Worm (Caenorhabditis elegans) whole organism, early embryonic: ENCODE measurements around the gene H10E21.4.

ENCODE experiments used
- ama-1 ChIP-seq: fragments of 150-350 bp; optimal IDR thresholded peaks from 2 replicates; lab custom pipeline; 2014
- flt-1 ChIP-seq: fragments of 200-800 bp; sonication (Bioruptor generic); IDR thresholded peaks from 2 replicates; pipeline ENCODE4 v1.3.6; 2022; ENCODE audit warnings: missing genetic modification characterization, missing compliant biosample characterization
- hmbx-1 ChIP-seq: sonication (generic microtip); optimal IDR thresholded peaks from 2 replicates; lab custom pipeline; 2016; ENCODE audit warnings: mild to moderate bottlenecking, missing genetic modification characterization, missing compliant biosample characterization
- hnd-1 ChIP-seq: sonication (generic microtip); optimal IDR thresholded peaks from 2 replicates; lab custom pipeline; 2016; ENCODE audit warnings: missing genetic modification characterization, missing compliant biosample characterization
- pes-1 ChIP-seq: fragments of 200-800 bp; sonication (Bioruptor generic); IDR thresholded peaks from 2 replicates; pipeline ENCODE4 v1.3.6; 2022; ENCODE audit warnings: missing genetic modification reagents, missing genetic modification characterization, missing compliant biosample characterization

ce11 chrIII:23862-24261 is 4.4 kb upstream of the H10E21.4 start, which contains the start of gene H10E21.5:
- TF ChIP-seq pes-1 (no peak), ama-1 (lab: Kevin White, UChicago) (no peak), hmbx-1 (tag; lab: Kevin White, UChicago) (no peak), hnd-1 (no peak), flt-1 (GFP tag; lab: Robert Waterston, UW) (no peak)
